Fruit fly (Drosophila melanogaster): ENCODE measurements around the gene CG2901.

DNA sequence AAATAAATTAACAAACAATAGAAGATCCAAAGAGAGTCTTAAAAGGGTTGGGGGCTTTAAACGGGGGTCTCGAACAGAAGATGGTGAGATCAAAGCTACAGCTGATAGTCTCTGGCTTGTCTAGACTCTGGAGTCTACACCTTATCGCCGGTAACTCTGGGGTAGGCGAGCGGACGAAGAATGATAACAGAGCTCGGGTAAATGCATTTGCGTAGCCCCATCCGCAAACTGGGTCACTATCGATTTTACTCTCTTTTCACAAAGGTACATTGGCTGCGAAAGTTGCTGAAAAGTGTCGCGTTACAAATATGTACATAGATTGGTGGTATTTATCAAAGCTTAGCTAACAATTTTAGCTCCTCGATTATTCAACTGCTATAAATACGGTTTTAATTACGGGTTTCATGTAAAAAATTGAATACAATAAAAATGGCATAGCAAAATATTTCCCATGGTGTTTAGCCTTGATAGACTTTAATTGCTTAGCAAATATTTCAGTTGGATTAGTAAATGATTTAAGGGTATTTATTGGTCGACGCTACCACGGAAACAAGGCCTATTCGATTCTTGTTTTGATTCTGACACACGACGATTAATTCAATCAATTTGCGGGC is 39.0 kb downstream of the CG2901 start:
- no peak for TF ChIP-seq insv (optimal IDR thresholded peaks at IDR 0.05)
- no peak for TF ChIP-seq psq (optimal IDR thresholded peaks at IDR 0.05)
- no peak for TF ChIP-seq h (optimal IDR thresholded peaks at IDR 0.05)
- no peak for TF ChIP-seq Sin3A (optimal IDR thresholded peaks at IDR 0.05)
- no peak for TF ChIP-seq ttk (optimal IDR thresholded peaks at IDR 0.05)

Measured in Kc167 (cell line).